Fruit fly (Drosophila melanogaster): ENCODE data around the gene TwdlZ.
A peak's percentile ranks its signal among the peaks of the same experiment; 100 is the strongest.

The TwdlZ gene

DNA sequence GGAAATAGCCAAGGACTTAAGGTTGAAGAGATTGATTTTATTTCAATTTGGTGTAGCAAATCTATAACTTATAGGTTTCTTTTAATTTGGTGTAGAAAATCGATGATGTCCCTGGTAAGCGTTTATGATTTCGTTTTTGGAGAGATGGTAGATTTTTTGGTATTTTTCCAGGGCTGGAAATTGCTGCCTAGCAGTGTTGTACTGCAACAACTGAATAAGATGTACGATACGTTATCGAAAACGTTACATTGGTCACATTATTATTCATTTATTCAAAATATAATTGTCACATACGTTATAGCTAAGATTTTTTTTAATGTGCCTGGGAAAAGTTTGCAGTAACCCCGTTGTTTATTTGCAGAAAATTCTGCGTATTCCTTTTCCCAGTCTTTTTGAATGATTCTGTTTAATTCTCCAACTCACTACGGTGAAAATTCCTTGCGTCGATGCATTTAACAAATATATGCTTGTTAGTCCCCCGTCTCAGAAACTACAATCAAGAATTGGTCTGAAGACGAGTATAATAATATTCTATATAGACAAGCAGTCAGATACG is 49.0 kb downstream of the TwdlZ start, which contains the start of the genes CG9609 and Sap30 (continued):
- TF ChIP-seq phol (tag; optimal IDR thresholded peaks at IDR 0.05) (peak; percentile 8), pan (optimal IDR thresholded peaks at IDR 0.05) (no peak), pan (GFP tag; optimal IDR thresholded peaks at IDR 0.05 in 1 of 2, IDR thresholded peaks at IDR 0.05 in 1 of 2) (peak in 1 of 2 experiments; percentile 22), vvl (GFP tag; IDR thresholded peaks at IDR 0.05) (0 out of 2 replicates have a peak, but pooled peaks have one; percentile 30), gce (GFP tag; IDR thresholded peaks at IDR 0.05) (0 out of 3 replicates have a peak, but pooled peaks have one; percentile 15), Dek (tag; optimal IDR thresholded peaks at IDR 0.05) (peak; percentile 17), CG15514 (GFP tag; optimal IDR thresholded peaks at IDR 0.05) (peak; percentile 10)

DNA sequence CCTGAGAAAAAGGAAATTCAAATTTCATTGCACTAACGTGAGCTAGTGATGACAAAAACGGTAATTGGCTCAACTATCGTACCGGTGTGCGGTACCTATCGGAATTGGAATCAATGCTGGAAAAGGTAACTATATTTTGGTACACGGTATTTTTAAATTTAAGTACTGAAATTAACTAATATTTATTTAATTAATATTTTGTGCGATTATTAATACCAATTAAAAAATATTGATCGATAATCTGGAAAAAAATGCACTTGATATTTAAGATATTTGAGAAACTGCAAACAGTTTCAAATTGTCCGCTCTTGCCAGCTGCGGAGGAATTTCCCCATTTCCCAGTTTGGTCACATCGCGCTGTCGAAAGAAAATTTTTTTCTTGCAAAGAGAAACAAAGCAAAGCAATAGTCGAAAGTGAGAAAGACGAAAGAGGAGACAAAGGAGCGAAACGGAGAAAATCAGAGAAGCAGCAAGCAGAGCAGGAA is 49.5 kb downstream of the TwdlZ start:
- peak; percentile 1 for TF ChIP-seq CG15601 (tag; optimal IDR thresholded peaks at IDR 0.05)
- no peak for TF ChIP-seq NfI (GFP tag; optimal IDR thresholded peaks at IDR 0.05)
- TF ChIP-seq CG6854 (GFP tag; optimal IDR thresholded peaks at IDR 0.05) = no peak
- peak; percentile 8 for TF ChIP-seq gem (tag; optimal IDR thresholded peaks at IDR 0.05)
- no peak for TF ChIP-seq CG11093 (GFP tag; IDR thresholded peaks at IDR 0.05)
- TF ChIP-seq CG15514 (GFP tag; optimal IDR thresholded peaks at IDR 0.05) = peak; percentile 81
- peak; percentile 76 for TF ChIP-seq BEAF-32 (GFP tag; optimal IDR thresholded peaks at IDR 0.05)
- peak; percentile 63 for TF ChIP-seq CG16813 (GFP tag; IDR thresholded peaks at IDR 0.05; ENCODE audit: partially characterized antibody)
- TF ChIP-seq NC2α (GFP tag; optimal IDR thresholded peaks at IDR 0.05) = no peak
- peak; percentile 72 for TF ChIP-seq Sry-δ (GFP tag; optimal IDR thresholded peaks at IDR 0.05)
- peak; percentile 5 for TF ChIP-seq YL-1 (GFP tag; optimal IDR thresholded peaks at IDR 0.05)
- TF ChIP-seq CG12391 (tag; optimal IDR thresholded peaks at IDR 0.05) = peak; percentile 32
- 0 out of 2 replicates have a peak, but pooled peaks have one; percentile 26 for TF ChIP-seq sob (GFP tag; IDR thresholded peaks at IDR 0.05)
- peak; percentile 36; the same call in 2 of the 3 replicates for TF ChIP-seq row (GFP tag; IDR thresholded peaks at IDR 0.05)
- TF ChIP-seq fd3F (GFP tag; optimal IDR thresholded peaks at IDR 0.05) = no peak
- peak; percentile 62 for TF ChIP-seq CG9932 (GFP tag; IDR thresholded peaks at IDR 0.05)
- no peak for TF ChIP-seq chn (GFP tag; optimal IDR thresholded peaks at IDR 0.05)
- TF ChIP-seq gfzf (GFP tag; optimal IDR thresholded peaks at IDR 0.05) = peak; percentile 55
- peak; percentile 60 for TF ChIP-seq CG15479 (GFP tag; optimal IDR thresholded peaks at IDR 0.05)
- TF ChIP-seq CG9797 (GFP tag; optimal IDR thresholded peaks at IDR 0.05) = peak; percentile 62
- TF ChIP-seq br (optimal IDR thresholded peaks at IDR 0.05) = no peak
- peak; percentile 3 for TF ChIP-seq nom (GFP tag; optimal IDR thresholded peaks at IDR 0.05)
- TF ChIP-seq MESR4 (GFP tag; optimal IDR thresholded peaks at IDR 0.05) = peak; percentile 77
- TF ChIP-seq grn (GFP tag; optimal IDR thresholded peaks at IDR 0.05) = no peak
- no peak for TF ChIP-seq sr (GFP tag; IDR thresholded peaks at IDR 0.05)
- TF ChIP-seq Opbp (GFP tag; IDR thresholded peaks at IDR 0.05; ENCODE audit: partially characterized antibody) = peak; percentile 39; the same call in 1 of the 3 replicates
- TF ChIP-seq CG17359 (tag; optimal IDR thresholded peaks at IDR 0.05) = no peak
- TF ChIP-seq CG6765 (GFP tag; optimal IDR thresholded peaks at IDR 0.05) = no peak
- TF ChIP-seq Scr (GFP tag; IDR thresholded peaks at IDR 0.05; ENCODE audit: partially characterized antibody) = peak; percentile 66
- TF ChIP-seq so (GFP tag; IDR thresholded peaks at IDR 0.05) = no peak
- no peak for TF ChIP-seq CG9437 (GFP tag; optimal IDR thresholded peaks at IDR 0.05)
- TF ChIP-seq fu2 (GFP tag; optimal IDR thresholded peaks at IDR 0.05) = no peak
- TF ChIP-seq prd (optimal IDR thresholded peaks at IDR 0.05) = no peak
- peak; percentile 54; the same call in 2 of the 3 replicates for TF ChIP-seq prd (GFP tag; IDR thresholded peaks at IDR 0.05)
- TF ChIP-seq Dll (GFP tag; IDR thresholded peaks at IDR 0.05; ENCODE audit: partially characterized antibody) = peak; percentile 67; the same call in 2 of the 4 replicates
- peak; percentile 58; the same call in 2 of the 3 replicates for TF ChIP-seq CG6791 (GFP tag; IDR thresholded peaks at IDR 0.05; ENCODE audit: partially characterized antibody)
- TF ChIP-seq pzg (GFP tag; optimal IDR thresholded peaks at IDR 0.05) = peak; percentile 38
- TF ChIP-seq H15 (GFP tag; IDR thresholded peaks at IDR 0.05) = no peak
- 0 out of 3 replicates have a peak, but pooled peaks have one; percentile 35 for TF ChIP-seq CG17361 (GFP tag; IDR thresholded peaks at IDR 0.05)
- no peak for TF ChIP-seq Hsf (GFP tag; optimal IDR thresholded peaks at IDR 0.05)
- TF ChIP-seq CG6654 (GFP tag; optimal IDR thresholded peaks at IDR 0.05) = no peak

Measured in whole organism, embryonic.